Fruit fly (Drosophila melanogaster): ENCODE data around the gene mRpS11.

The mRpS11 gene

DNA sequence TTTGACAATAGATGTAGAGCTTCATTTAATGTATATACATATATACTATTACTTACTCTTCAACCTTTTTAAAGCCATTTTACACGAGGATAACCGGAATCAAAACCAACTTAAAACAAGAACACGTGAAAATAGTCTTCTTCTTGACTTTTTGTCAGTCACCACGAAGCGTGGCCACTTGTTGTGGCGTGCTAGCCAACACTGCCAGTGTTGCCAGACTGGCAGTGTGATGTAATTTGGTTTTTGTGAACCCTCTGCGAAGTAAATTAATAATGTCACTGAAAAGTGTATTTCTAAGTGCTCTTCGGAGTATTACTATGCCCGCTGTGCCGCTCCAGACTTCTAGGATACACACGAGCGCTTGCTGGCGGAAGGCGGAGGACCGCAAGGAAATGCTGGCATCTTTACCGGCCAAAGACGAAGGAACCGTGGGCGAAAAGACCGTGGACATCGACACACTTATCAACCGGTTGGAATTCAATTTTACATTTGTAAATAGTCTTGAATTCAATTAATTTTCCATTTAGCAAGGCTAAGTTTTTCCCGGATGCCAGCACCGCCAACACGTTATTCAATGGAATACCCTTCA is at the start of gene mRpS11, which contains the start of gene Ns1:
Gene mRpS11 (plus strand): TSS at position 207 of the 589 bp plus-strand sequence.
Gene Ns1 (minus strand): TSS at position 150 of the 589 bp plus-strand sequence.
- TF ChIP-seq CG8478 (optimal IDR thresholded peaks at IDR 0.05): no peak
- TF ChIP-seq CTCF (optimal IDR thresholded peaks at IDR 0.05): peak; percentile 14 to 34

- TF ChIP-seq CTCF (optimal IDR thresholded peaks at IDR 0.05) (no peak), CG8478 (optimal IDR thresholded peaks at IDR 0.05) (no peak)
Observed at dm6 chr3R:17028393-17028792, 44.1 kb upstream of the mRpS11 start, which contains the start of gene CG5225. TSS of gene CG5225 (plus strand) at chr3R:17028693.

- TF ChIP-seq CTCF (optimal IDR thresholded peaks at IDR 0.05): no peak
- TF ChIP-seq CG8478 (optimal IDR thresholded peaks at IDR 0.05): no peak
Observed at dm6 chr3R:17029796-17030195, 42.7 kb upstream of the mRpS11 start.

DNA sequence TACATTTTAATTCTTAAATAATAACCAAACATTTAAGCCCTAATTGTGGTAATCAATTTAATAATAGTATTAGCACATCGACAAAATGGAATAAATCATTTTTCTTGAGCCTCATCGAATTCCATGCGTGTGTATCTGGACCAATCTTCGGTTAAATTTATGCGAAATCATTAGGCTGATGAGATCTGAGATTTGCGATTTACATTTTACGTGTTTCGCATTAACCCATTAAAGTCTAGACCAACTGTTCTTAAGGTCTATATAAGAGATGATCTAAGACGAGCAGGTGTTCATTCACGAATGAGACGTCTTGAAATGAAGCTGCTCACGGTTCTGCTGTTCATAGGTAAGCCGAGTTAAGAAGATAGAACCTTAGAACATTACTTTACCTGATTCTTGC is 41.0 kb upstream of the mRpS11 start, which contains the start of gene CG31268:
Gene CG31268 (plus strand): TSS at position 301 of the 400 bp plus-strand sequence.
- TF ChIP-seq CTCF (optimal IDR thresholded peaks at IDR 0.05) (no peak), CG8478 (optimal IDR thresholded peaks at IDR 0.05) (no peak)

DNA sequence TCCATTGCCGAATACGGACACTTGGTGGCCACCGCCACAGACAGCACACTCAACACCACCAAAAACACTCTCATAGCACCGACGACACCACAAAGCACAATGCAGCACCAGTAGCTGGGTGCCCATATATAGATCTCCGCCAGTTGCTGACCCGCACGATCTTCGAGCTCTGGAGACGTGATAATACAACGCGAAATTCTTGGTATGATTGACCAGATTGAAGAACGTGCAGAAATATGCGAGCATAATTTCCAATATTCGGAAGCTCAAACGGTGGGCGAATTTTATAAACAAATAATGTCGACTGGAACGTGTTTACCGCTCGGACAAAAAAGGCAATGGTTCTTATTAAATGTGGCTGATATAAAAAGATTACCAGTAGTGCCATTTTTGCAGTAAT is 36.6 kb upstream of the mRpS11 start, which contains the start of gene CG4009:
Gene CG4009 (minus strand): TSS at position 101 of the 400 bp plus-strand sequence.
- no peak for TF ChIP-seq CG8478 (optimal IDR thresholded peaks at IDR 0.05)
- no peak for TF ChIP-seq CTCF (optimal IDR thresholded peaks at IDR 0.05)

- TF ChIP-seq CG8478 (optimal IDR thresholded peaks at IDR 0.05) (no peak), CTCF (optimal IDR thresholded peaks at IDR 0.05) (peak in 1 of 2 experiments; percentile 17)
Observed at dm6 chr3R:17039993-17040807, 32.3 kb upstream of the mRpS11 start, which contains the start of the genes CG18213 and Trm7-32. TSS of gene CG18213 (minus strand) at chr3R:17040203. TSS of gene Trm7-32 (plus strand) at chr3R:17040682.

DNA sequence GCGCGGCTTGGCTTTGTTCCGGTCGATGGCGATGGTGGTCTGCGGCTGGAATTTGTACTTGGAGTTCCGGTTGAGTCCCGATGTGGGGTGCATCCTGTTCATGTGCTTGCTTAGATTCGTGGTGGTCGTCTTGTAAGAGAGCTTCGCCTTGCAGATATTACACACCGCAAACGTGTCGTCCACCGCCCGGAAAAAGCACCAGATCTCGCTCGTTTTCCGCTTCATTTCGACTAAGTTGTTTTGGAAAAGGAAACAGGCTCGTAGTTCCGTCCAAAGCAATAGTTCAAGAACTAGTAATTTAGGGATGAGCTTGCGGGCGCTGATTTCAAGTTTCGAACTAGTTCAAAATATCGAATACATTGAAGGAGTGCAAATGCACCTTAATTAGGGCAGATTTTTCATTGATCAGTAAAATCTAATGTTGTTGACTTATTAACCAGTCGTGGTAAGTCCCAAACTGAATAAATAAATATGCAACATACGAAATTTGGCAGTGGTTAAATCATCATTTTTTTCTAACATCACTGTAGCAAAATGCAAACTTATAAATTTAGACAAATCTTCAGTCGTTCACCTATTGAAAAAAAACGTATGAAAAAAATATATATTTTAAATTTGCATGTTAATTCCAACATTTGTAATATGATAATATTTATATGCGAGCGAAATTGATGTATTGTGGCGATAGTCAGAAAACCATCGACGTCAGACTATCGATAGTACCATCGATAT is 29.5 kb upstream of the mRpS11 start, which contains the start of the genes bdwf and Patr-1:
Gene bdwf (minus strand): TSS at position 299 of the 732 bp plus-strand sequence.
Gene Patr-1 (plus strand): TSS at position 727 of the 732 bp plus-strand sequence.
- TF ChIP-seq CTCF (optimal IDR thresholded peaks at IDR 0.05) (no peak), CG8478 (optimal IDR thresholded peaks at IDR 0.05) (no peak)

DNA sequence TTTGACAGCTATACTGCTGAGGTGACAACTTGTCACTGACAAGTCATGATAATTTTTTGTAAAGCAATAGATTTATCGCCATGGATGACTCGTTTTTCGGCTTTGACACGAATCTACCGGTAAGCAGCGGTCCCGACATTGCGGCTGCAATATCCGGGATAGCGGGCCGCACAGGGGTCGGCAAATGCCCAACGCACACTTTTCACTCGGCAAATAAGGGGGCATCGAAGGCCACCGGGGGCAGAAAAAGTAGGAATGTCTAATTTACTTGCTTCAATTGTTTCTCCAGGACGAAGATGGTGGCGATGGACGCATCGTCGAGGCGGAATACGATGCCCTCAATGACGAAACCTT is 29.0 kb upstream of the mRpS11 start:
- TF ChIP-seq CG8478 (optimal IDR thresholded peaks at IDR 0.05) (no peak), CTCF (optimal IDR thresholded peaks at IDR 0.05) (no peak)

DNA sequence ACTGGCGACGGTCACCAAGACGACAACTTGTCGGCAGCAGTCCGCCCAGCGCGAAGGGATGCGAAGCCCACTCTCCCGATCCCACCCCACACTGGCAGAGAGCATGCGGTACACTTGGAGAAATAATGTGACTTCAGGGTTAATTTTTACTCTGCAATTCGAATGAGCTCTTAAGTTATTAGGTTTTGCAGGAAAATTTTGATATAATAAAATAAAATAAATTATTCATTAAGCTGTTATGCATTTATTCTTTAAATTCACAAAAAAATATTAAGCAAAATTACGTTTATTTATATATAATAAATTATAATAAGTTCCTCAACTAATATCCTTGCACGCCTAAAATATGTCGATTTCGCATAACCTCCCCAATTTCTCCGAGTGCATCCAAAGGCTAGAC is 23.7 kb upstream of the mRpS11 start:
- TF ChIP-seq CG8478 (optimal IDR thresholded peaks at IDR 0.05): no peak
- no peak for TF ChIP-seq CTCF (optimal IDR thresholded peaks at IDR 0.05)

DNA sequence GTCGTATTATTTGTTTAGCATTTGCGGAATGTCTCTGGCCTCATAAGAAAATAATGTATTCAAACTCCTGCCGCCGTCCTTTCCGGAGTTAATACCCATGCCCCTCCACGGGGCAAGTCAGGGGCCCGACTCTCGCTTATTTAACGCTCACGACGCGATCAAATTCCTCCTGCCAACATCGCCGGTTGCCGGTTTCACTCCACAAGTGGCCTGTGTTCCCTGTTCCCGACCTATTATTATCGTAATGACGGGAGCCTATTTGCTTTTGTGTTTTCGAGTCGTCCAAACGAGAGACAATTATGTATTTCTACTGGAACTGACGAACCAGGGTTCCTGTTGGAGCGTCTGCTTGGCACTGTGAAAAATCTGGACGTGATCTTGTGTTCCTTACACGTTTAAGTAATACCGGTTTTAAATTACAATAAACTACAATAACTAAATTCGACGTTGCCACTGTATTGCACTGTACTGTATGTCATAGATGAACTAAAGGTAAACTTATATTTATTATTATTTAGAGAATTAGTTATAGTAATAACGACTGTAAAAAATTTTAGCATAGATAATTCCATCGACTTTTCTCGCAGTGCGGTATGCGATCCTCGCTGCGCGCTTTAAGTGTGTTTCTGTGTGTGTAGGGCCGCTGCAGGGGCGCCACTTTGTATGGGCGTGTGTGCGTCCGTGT is 19.9 kb upstream of the mRpS11 start:
- no peak for TF ChIP-seq CTCF (optimal IDR thresholded peaks at IDR 0.05)
- TF ChIP-seq CG8478 (optimal IDR thresholded peaks at IDR 0.05): no peak

- TF ChIP-seq CG8478 (optimal IDR thresholded peaks at IDR 0.05) (no peak), CTCF (optimal IDR thresholded peaks at IDR 0.05) (no peak)
Observed at dm6 chr3R:17053415-17054177, 18.9 kb upstream of the mRpS11 start, which contains the start of gene Dad. TSS of gene Dad (plus strand) at chr3R:17054007.

- TF ChIP-seq CG8478 (optimal IDR thresholded peaks at IDR 0.05): no peak
Observed at dm6 chr3R:17054528-17054927, 18.0 kb upstream of the mRpS11 start.

DNA sequence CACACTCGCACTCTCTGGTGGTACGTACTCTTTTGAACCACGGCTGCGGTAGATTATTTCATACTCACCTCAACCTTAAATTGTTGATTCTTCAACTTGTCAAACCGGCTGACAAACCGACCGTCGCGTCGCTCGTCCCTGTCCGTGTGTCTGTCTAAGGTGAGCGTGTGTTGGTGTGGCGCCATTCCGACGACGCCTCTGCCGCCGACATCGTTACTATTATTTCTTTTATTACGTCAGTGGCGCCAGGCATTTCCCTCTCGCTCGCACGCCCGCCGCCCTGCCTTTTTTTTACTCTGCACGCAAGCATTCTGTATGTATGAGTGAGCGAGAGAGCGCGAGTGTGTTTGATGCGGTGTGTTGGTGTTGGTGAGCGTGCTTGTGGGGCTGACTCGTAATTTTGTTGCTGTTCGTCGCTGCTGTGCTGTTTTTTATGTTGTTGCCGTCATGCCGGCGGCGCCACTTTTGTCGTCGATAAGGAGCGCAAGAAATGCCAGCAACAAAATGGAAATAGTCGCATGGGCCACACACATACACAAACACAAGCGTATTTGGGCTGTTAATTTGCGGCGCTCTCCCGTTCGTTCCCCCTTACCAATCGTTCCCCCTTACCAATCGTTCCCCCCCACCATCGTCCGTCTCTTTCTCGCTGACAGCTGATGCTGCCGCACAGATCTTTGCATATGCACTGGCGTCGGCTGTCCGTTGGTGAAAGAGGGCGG is 16.2 kb upstream of the mRpS11 start:
- TF ChIP-seq CTCF (optimal IDR thresholded peaks at IDR 0.05) (peak; percentile 20 to 32), CG8478 (optimal IDR thresholded peaks at IDR 0.05) (no peak)

Measured in S2 (cell line).